Fruit fly (Drosophila melanogaster) whole organism, embryonic: ENCODE results near the gene CG7065.

ENCODE experiments used
- Atf6 ChIP-seq: fragments of 200-800 bp; sonication (Bioruptor generic); IDR thresholded peaks from 2 replicates; pipeline ENCODE4 v1.3.6; 2022; ENCODE audit warnings: missing biosample characterization, missing genetic modification characterization
- B-H1 ChIP-seq: fragments of 200-800 bp; sonication (Bioruptor generic); IDR thresholded peaks from 3 replicates; pipeline ENCODE4 v1.3.6; 2022; ENCODE audit warnings: missing biosample characterization, missing genetic modification characterization
- B-H2 ChIP-seq: fragments of 200-800 bp; sonication (Bioruptor generic); optimal IDR thresholded peaks from 2 replicates; lab custom pipeline; 2018; ENCODE audit warnings: missing biosample characterization, mild to moderate bottlenecking, missing genetic modification characterization
- CG10321 ChIP-seq: fragments of 200-800 bp; sonication (Bioruptor generic); IDR thresholded peaks from 2 replicates; pipeline ENCODE4 v1.3.6; 2022; ENCODE audit warnings: missing biosample characterization, missing genetic modification characterization
- CG10543 ChIP-seq: fragments of 200-800 bp; sonication (Bioruptor generic); optimal IDR thresholded peaks from 3 replicates; lab custom pipeline; 2017; ENCODE audit warnings: missing biosample characterization, mild to moderate bottlenecking, missing genetic modification characterization, moderate library complexity
- CG10654 ChIP-seq: fragments of 200-800 bp; sonication (Bioruptor generic); optimal IDR thresholded peaks from 2 replicates; lab custom pipeline; 2016; ENCODE audit warnings: missing biosample characterization, missing genetic modification characterization
- CG12071 ChIP-seq: fragments of 200-800 bp; sonication (Bioruptor generic); optimal IDR thresholded peaks from 3 replicates; lab custom pipeline; 2018; ENCODE audit warnings: missing biosample characterization, mild to moderate bottlenecking, missing genetic modification characterization
- CG14667 ChIP-seq: fragments of 200-800 bp; sonication (Bioruptor generic); IDR thresholded peaks from 2 replicates; pipeline ENCODE4 v1.3.6; 2022; ENCODE audit warnings: missing biosample characterization, missing genetic modification characterization
- CG15269 ChIP-seq: fragments of 200-800 bp; sonication (Bioruptor generic); optimal IDR thresholded peaks from 2 replicates; lab custom pipeline; 2018; ENCODE audit warnings: missing biosample characterization, mild to moderate bottlenecking, missing genetic modification characterization, moderate library complexity
- CG15601 ChIP-seq: fragments of 200-800 bp; sonication (Bioruptor generic); optimal IDR thresholded peaks from 3 replicates; lab custom pipeline; 2019; ENCODE audit warnings: missing biosample characterization, mild to moderate bottlenecking, missing genetic modification characterization, moderate library complexity
- CG16779 ChIP-seq: fragments of 200-800 bp; sonication (Bioruptor generic); IDR thresholded peaks from 2 replicates; pipeline ENCODE4 v1.3.6; 2022; ENCODE audit warnings: missing biosample characterization, missing genetic modification characterization
- CG17912 ChIP-seq: fragments of 200-800 bp; sonication (Bioruptor generic); optimal IDR thresholded peaks from 2 replicates; lab custom pipeline; 2018; ENCODE audit warnings: missing biosample characterization, mild to moderate bottlenecking, missing genetic modification characterization
- CG2712 ChIP-seq: fragments of 200-800 bp; optimal IDR thresholded peaks from 3 replicates; lab custom pipeline; 2019; ENCODE audit warnings: missing biosample characterization, mild to moderate bottlenecking, missing genetic modification characterization, moderate library complexity
- CG2875 ChIP-seq: fragments of 200-800 bp; sonication (Bioruptor generic); optimal IDR thresholded peaks from 2 replicates; lab custom pipeline; 2017; ENCODE audit warnings: missing biosample characterization, mild to moderate bottlenecking, missing genetic modification characterization, missing genetic modification reagents
- CG31388 ChIP-seq: fragments of 200-800 bp; sonication (Bioruptor generic); optimal IDR thresholded peaks from 2 replicates; lab custom pipeline; 2016; ENCODE audit warnings: missing biosample characterization, missing genetic modification characterization
- CG3847 ChIP-seq: fragments of 200-800 bp; sonication (Bioruptor generic); IDR thresholded peaks from 2 replicates; pipeline ENCODE4 v1.3.6; 2022; ENCODE audit warnings: missing biosample characterization, missing genetic modification characterization
- CG3995 ChIP-seq: fragments of 200-800 bp; sonication (Bioruptor generic); optimal IDR thresholded peaks from 3 replicates; lab custom pipeline; 2016; ENCODE audit warnings: missing biosample characterization, missing genetic modification characterization
- CG4820 ChIP-seq: fragments of 200-800 bp; sonication (Bioruptor generic); optimal IDR thresholded peaks from 3 replicates; lab custom pipeline; 2016; ENCODE audit warnings: missing biosample characterization, missing genetic modification characterization
- CG7556 ChIP-seq: fragments of 200-800 bp; sonication (Bioruptor generic); optimal IDR thresholded peaks from 2 replicates; lab custom pipeline; 2017; ENCODE audit warnings: missing biosample characterization, mild to moderate bottlenecking, missing genetic modification characterization
- CG8290 ChIP-seq, 3 experiments: fragments of 200-800 bp; sonication (Bioruptor generic); optimal IDR thresholded peaks; 2 replicates each; lab custom pipeline; 2016 to 2019; ENCODE audit warnings: missing biosample characterization in 3 of 3, missing genetic modification characterization in 3 of 3, mild to moderate bottlenecking in 2 of 3, moderate library complexity in 1 of 3
- CG8388 ChIP-seq: fragments of 200-800 bp; sonication (Bioruptor generic); optimal IDR thresholded peaks from 2 replicates; lab custom pipeline; 2019; ENCODE audit warnings: missing biosample characterization, mild to moderate bottlenecking, missing genetic modification characterization, moderate library complexity
- CG8478 ChIP-seq: fragments of >200 bp; optimal IDR thresholded peaks from 2 replicates; lab custom pipeline; 2018
- CG8765 ChIP-seq: fragments of 200-800 bp; sonication (Bioruptor generic); IDR thresholded peaks from 2 replicates; pipeline ENCODE4 v1.3.6; 2022; ENCODE audit warnings: missing biosample characterization, missing genetic modification characterization
- CG9727 ChIP-seq: fragments of 200-800 bp; sonication (Bioruptor generic); optimal IDR thresholded peaks from 3 replicates; lab custom pipeline; 2017; ENCODE audit warnings: missing biosample characterization, mild to moderate bottlenecking, missing genetic modification characterization
- Fer3 ChIP-seq: fragments of 200-800 bp; sonication (Bioruptor generic); optimal IDR thresholded peaks from 2 replicates; lab custom pipeline; 2018; ENCODE audit warnings: missing biosample characterization, mild to moderate bottlenecking, missing genetic modification characterization, moderate library complexity
- HHEX ChIP-seq: fragments of 200-800 bp; sonication (Bioruptor generic); optimal IDR thresholded peaks from 3 replicates; lab custom pipeline; 2017; ENCODE audit warnings: missing biosample characterization, mild to moderate bottlenecking, missing genetic modification characterization, missing genetic modification reagents
- HLH3B ChIP-seq: fragments of 200-800 bp; sonication (Bioruptor generic); IDR thresholded peaks from 2 replicates; pipeline ENCODE4 v1.3.6; 2022; ENCODE audit warnings: missing biosample characterization, missing genetic modification characterization
- HmgD ChIP-seq: fragments of 200-800 bp; sonication (Bioruptor generic); optimal IDR thresholded peaks from 3 replicates; lab custom pipeline; 2016; ENCODE audit warnings: missing biosample characterization, missing genetic modification characterization
- HmgZ ChIP-seq: fragments of 200-800 bp; sonication (Bioruptor generic); optimal IDR thresholded peaks from 2 replicates; lab custom pipeline; 2018; ENCODE audit warnings: missing biosample characterization, mild to moderate bottlenecking, missing genetic modification characterization
- Hmx ChIP-seq: fragments of 200-800 bp; sonication (Bioruptor generic); optimal IDR thresholded peaks from 2 replicates; lab custom pipeline; 2016; ENCODE audit warnings: missing biosample characterization, missing genetic modification characterization
- Hsf ChIP-seq: fragments of 200-800 bp; sonication (Bioruptor generic); optimal IDR thresholded peaks from 3 replicates; lab custom pipeline; 2016; ENCODE audit warnings: missing biosample characterization, missing genetic modification characterization
- Mad ChIP-seq: fragments of 200-800 bp; sonication (Bioruptor generic); optimal IDR thresholded peaks from 2 replicates; lab custom pipeline; 2016; ENCODE audit warnings: missing biosample characterization, missing genetic modification characterization
- Mrtf ChIP-seq: fragments of 200-800 bp; sonication (Bioruptor generic); IDR thresholded peaks from 3 replicates; pipeline ENCODE4 v1.3.6; 2022; ENCODE audit warnings: missing biosample characterization, missing genetic modification characterization
- Nf-YA ChIP-seq: fragments of 200-800 bp; sonication (Bioruptor generic); IDR thresholded peaks from 2 replicates; pipeline ENCODE4 v1.3.6; 2022; ENCODE audit warnings: missing biosample characterization, missing genetic modification characterization
- Rx ChIP-seq: fragments of 200-800 bp; sonication (Bioruptor generic); IDR thresholded peaks from 2 replicates; pipeline ENCODE4 v1.3.6; 2022; ENCODE audit warnings: missing biosample characterization, missing genetic modification characterization
- YL-1 ChIP-seq: fragments of 200-800 bp; sonication (Bioruptor generic); optimal IDR thresholded peaks from 3 replicates; lab custom pipeline; 2017; ENCODE audit warnings: missing biosample characterization, mild to moderate bottlenecking, missing genetic modification characterization
- aop ChIP-seq: fragments of 200-800 bp; sonication (Bioruptor generic); IDR thresholded peaks from 2 replicates; pipeline ENCODE4 v1.3.6; 2022; ENCODE audit warnings: missing biosample characterization, missing genetic modification characterization
- ap ChIP-seq: fragments of 200-800 bp; sonication (Bioruptor generic); IDR thresholded peaks from 2 replicates; pipeline ENCODE4 v1.3.6; 2022; ENCODE audit warnings: missing biosample characterization, missing genetic modification characterization
- ato ChIP-seq: fragments of 200-800 bp; sonication (Bioruptor generic); IDR thresholded peaks from 2 replicates; pipeline ENCODE4 v1.3.6; 2022; ENCODE audit warnings: missing biosample characterization, missing genetic modification characterization; ENCODE audit not compliant: partially characterized antibody
- cg ChIP-seq: fragments of 200-800 bp; sonication (Bioruptor generic); optimal IDR thresholded peaks from 3 replicates; lab custom pipeline; 2019; ENCODE audit warnings: missing biosample characterization, mild to moderate bottlenecking, missing genetic modification characterization, moderate library complexity
- danr ChIP-seq: fragments of 200-800 bp; sonication (Bioruptor generic); IDR thresholded peaks from 2 replicates; pipeline ENCODE4 v1.3.6; 2022; ENCODE audit warnings: missing biosample characterization, missing genetic modification characterization
- ewg ChIP-seq: fragments of 200-800 bp; sonication (Bioruptor generic); optimal IDR thresholded peaks from 3 replicates; lab custom pipeline; 2017; ENCODE audit warnings: mild to moderate bottlenecking, missing biosample characterization, missing genetic modification reagents, missing genetic modification characterization
- fd3F ChIP-seq: fragments of 200-800 bp; sonication (Bioruptor generic); optimal IDR thresholded peaks from 2 replicates; lab custom pipeline; 2018; ENCODE audit warnings: missing biosample characterization, mild to moderate bottlenecking, missing genetic modification characterization, moderate library complexity
- gt ChIP-seq: fragments of 200-800 bp; sonication (Bioruptor generic); IDR thresholded peaks from 2 replicates; pipeline ENCODE4 v1.3.6; 2022; ENCODE audit warnings: missing biosample characterization, missing genetic modification characterization
- pum ChIP-seq: fragments of 200-800 bp; sonication (Bioruptor generic); optimal IDR thresholded peaks from 2 replicates; lab custom pipeline; 2016; ENCODE audit warnings: missing biosample characterization, missing genetic modification characterization
- pzg ChIP-seq: fragments of 200-800 bp; sonication (Bioruptor generic); optimal IDR thresholded peaks from 3 replicates; lab custom pipeline; 2018; ENCODE audit warnings: missing biosample characterization, mild to moderate bottlenecking, missing genetic modification characterization, moderate library complexity
- rib ChIP-seq: fragments of 200-800 bp; sonication (Bioruptor generic); IDR thresholded peaks from 2 replicates; pipeline ENCODE4 v1.3.6; 2022; ENCODE audit warnings: missing biosample characterization, missing genetic modification characterization
- row ChIP-seq: fragments of 200-800 bp; sonication (Bioruptor generic); IDR thresholded peaks from 3 replicates; pipeline ENCODE4 v1.3.6; 2022; ENCODE audit warnings: missing biosample characterization, missing genetic modification characterization
- slp2 ChIP-seq: fragments of 200-800 bp; sonication (Bioruptor generic); optimal IDR thresholded peaks from 2 replicates; lab custom pipeline; 2016; ENCODE audit warnings: missing biosample characterization, missing genetic modification characterization
- sqz ChIP-seq: fragments of 200-800 bp; sonication (Bioruptor generic); optimal IDR thresholded peaks from 3 replicates; lab custom pipeline; 2018; ENCODE audit warnings: missing biosample characterization, mild to moderate bottlenecking, missing genetic modification characterization
- wdn ChIP-seq: fragments of 200-800 bp; sonication (Bioruptor generic); IDR thresholded peaks from 2 replicates; pipeline ENCODE4 v1.3.6; 2022; ENCODE audit warnings: missing biosample characterization, missing genetic modification characterization
- zf30C ChIP-seq: fragments of 200-800 bp; sonication (Bioruptor generic); optimal IDR thresholded peaks from 3 replicates; lab custom pipeline; 2018; ENCODE audit warnings: missing biosample characterization, mild to moderate bottlenecking, missing genetic modification characterization
- zfh1 ChIP-seq: fragments of 200-800 bp; sonication (Bioruptor generic); IDR thresholded peaks from 3 replicates; pipeline ENCODE4 v1.3.6; 2022; ENCODE audit warnings: missing biosample characterization, missing genetic modification characterization

CG7065 gene

dm6 chrX:9161912-9162311 is 19.6 kb downstream of the CG7065 start, which contains the start of the genes Zpr1 and CG44532 (continued):
- TF ChIP-seq CG15269 (no peak), B-H2 (GFP tag; lab: Kevin White, UChicago) (no peak), pzg (peak; percentile 58), Atf6 (GFP tag; lab: Robert Waterston, UW) (no peak), wdn (no peak), CG12071 (GFP tag; lab: Kevin White, UChicago) (no peak), CG2712 (no peak), Fer3 (tag; lab: Kevin White, UChicago) (no peak), CG2875 (GFP tag; lab: Kevin White, UChicago) (no peak), Rx (GFP tag; lab: Robert Waterston, UW) (no peak), CG10543 (GFP tag; lab: Kevin White, UChicago) (no peak), ewg (GFP tag; lab: Kevin White, UChicago) (no peak), CG8478 (lab: Kevin White, UChicago) (no peak), Hsf (no peak), CG9727 (no peak), HLH3B (GFP tag; lab: Robert Waterston, UW) (no peak), CG4820 (no peak), slp2 (GFP tag; lab: Kevin White, UChicago) (no peak), row (GFP tag; lab: Robert Waterston, UW) (peak; percentile 32; the same call in 1 of the 3 replicates), Hmx (no peak), CG8290 (GFP tag; optimal IDR thresholded peaks at IDR 0.05; lab: Kevin White, UChicago) (no peak), CG8290 (tag; optimal IDR thresholded peaks at IDR 0.05; lab: Kevin White, UChicago) (no peak), Nf-YA (GFP tag; lab: Robert Waterston, UW) (no peak), B-H1 (GFP tag; lab: Robert Waterston, UW) (no peak), danr (GFP tag; lab: Robert Waterston, UW) (no peak), CG16779 (GFP tag; lab: Robert Waterston, UW) (no peak), sqz (GFP tag; lab: Kevin White, UChicago) (no peak), YL-1 (GFP tag; lab: Kevin White, UChicago) (no peak), rib (GFP tag; lab: Robert Waterston, UW) (no peak), Mrtf (GFP tag; lab: Robert Waterston, UW) (no peak), pum (GFP tag; lab: Kevin White, UChicago) (no peak), Mad (GFP tag; lab: Kevin White, UChicago) (no peak), zfh1 (no peak), CG10321 (GFP tag; lab: Robert Waterston, UW) (no peak), CG8765 (GFP tag; lab: Robert Waterston, UW) (no peak), zf30C (GFP tag; lab: Kevin White, UChicago) (no peak), HHEX (GFP tag; lab: Kevin White, UChicago) (no peak), fd3F (GFP tag; lab: Kevin White, UChicago) (no peak), CG3847 (no peak), CG7556 (no peak), ap (GFP tag; lab: Robert Waterston, UW) (no peak), CG14667 (GFP tag; lab: Robert Waterston, UW) (no peak), CG17912 (GFP tag; lab: Kevin White, UChicago) (no peak), aop (GFP tag; lab: Robert Waterston, UW) (no peak), HmgD (GFP tag; lab: Kevin White, UChicago) (no peak), HmgZ (tag; lab: Kevin White, UChicago) (peak; percentile 25), cg (GFP tag; lab: Kevin White, UChicago) (no peak), CG3995 (GFP tag; lab: Kevin White, UChicago) (peak; percentile 7), ato (0 out of 2 replicates have a peak, but pooled peaks have one; percentile 23), CG10654 (no peak), gt (GFP tag; lab: Robert Waterston, UW) (no peak), CG8388 (GFP tag; lab: Kevin White, UChicago) (no peak), CG31388 (GFP tag; lab: Kevin White, UChicago) (no peak), CG15601 (tag; lab: Kevin White, UChicago) (no peak)
